Fruit fly (Drosophila melanogaster): ENCODE results near the gene FER.

Gene FER

DNA sequence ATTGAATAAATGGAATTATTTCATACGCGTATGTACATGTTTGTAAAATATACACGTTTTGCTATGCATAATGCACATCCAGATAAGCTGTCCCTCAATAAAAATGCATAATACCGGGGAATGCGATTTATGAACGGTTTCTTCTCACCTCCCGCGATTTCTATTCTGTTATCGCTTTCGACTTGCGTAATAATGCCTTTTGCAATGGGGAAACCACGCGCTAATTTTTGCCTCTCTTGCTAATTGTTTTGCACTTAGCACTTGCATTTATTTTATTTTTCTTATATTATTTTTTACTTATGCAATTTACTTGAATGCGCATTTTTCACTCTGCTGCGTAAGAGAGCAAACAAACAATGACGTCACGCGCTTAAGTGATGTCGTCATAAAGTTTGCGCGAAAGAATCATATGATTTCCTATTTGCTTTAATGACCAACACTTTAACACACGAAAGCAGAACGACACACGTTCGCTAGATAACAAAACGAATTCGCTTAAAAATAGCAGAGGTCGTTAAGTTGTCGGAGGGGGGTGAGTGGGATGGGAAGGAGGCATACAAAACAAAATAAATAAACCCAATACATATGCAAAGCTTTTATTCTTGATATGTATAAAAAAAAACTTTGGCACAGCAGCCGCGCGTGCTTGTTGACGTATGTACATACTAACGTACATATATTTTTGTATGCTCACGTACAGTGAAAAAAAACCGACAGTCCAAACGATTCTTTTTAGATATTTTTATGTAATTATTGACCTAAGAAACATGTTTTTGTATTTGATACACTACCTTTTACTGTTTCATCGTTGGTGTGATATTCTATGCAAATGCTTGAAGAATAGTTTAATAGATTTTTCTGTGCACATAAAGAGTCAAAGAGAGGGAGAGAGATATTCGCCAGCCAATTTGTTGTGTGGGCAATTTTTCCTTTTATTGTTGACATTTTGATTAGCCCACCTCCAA, 42.6 kb downstream of the FER start (continued):
- TF ChIP-seq D (optimal IDR thresholded peaks at IDR 0.05) (no peak), D (GFP tag; optimal IDR thresholded peaks at IDR 0.05) (peak; percentile 31), CG31224 (GFP tag; IDR thresholded peaks at IDR 0.05) (no peak), gce (GFP tag; IDR thresholded peaks at IDR 0.05) (no peak), her (GFP tag; optimal IDR thresholded peaks at IDR 0.05) (no peak), CG4854 (GFP tag; optimal IDR thresholded peaks at IDR 0.05) (peak; percentile 65), bcd (GFP tag; optimal IDR thresholded peaks at IDR 0.05) (peak; percentile 73), D19B (GFP tag; optimal IDR thresholded peaks at IDR 0.05) (peak; percentile 71), CG10321 (GFP tag; IDR thresholded peaks at IDR 0.05) (no peak), CG6689 (GFP tag; IDR thresholded peaks at IDR 0.05) (no peak), Dbx (GFP tag; IDR thresholded peaks at IDR 0.05) (no peak), NC2β (GFP tag; optimal IDR thresholded peaks at IDR 0.05) (peak; percentile 19), CG18619 (GFP tag; optimal IDR thresholded peaks at IDR 0.05) (peak; percentile 45), wek (GFP tag; optimal IDR thresholded peaks at IDR 0.05) (no peak), wor (GFP tag; IDR thresholded peaks at IDR 0.05) (no peak), Bteb2 (GFP tag; optimal IDR thresholded peaks at IDR 0.05) (peak; percentile 69), CG11723 (GFP tag; optimal IDR thresholded peaks at IDR 0.05) (no peak), ci (GFP tag; IDR thresholded peaks at IDR 0.05) (no peak), Sry-δ (GFP tag; optimal IDR thresholded peaks at IDR 0.05) (peak; percentile 16), ems (GFP tag; optimal IDR thresholded peaks at IDR 0.05) (peak; percentile 69), Mrtf (GFP tag; IDR thresholded peaks at IDR 0.05) (no peak), ftz-f1 (GFP tag; optimal IDR thresholded peaks at IDR 0.05) (peak; percentile 69), knrl (GFP tag; IDR thresholded peaks at IDR 0.05; ENCODE audit: partially characterized antibody) (no peak), CG4424 (GFP tag; optimal IDR thresholded peaks at IDR 0.05) (peak; percentile 51), danr (GFP tag; IDR thresholded peaks at IDR 0.05) (no peak), CG12071 (GFP tag; optimal IDR thresholded peaks at IDR 0.05) (peak; percentile 60), gcm (GFP tag; optimal IDR thresholded peaks at IDR 0.05) (no peak), pan (optimal IDR thresholded peaks at IDR 0.05) (no peak), pan (GFP tag; optimal IDR thresholded peaks at IDR 0.05 in 1 of 2, IDR thresholded peaks at IDR 0.05 in 1 of 2) (no peak), MBD-R2 (GFP tag; IDR thresholded peaks at IDR 0.05) (no peak), Hsf (GFP tag; optimal IDR thresholded peaks at IDR 0.05) (peak; percentile 65), CG12659 (GFP tag; optimal IDR thresholded peaks at IDR 0.05) (peak; percentile 49), Lhr (GFP tag; optimal IDR thresholded peaks at IDR 0.05) (no peak), CG7987 (GFP tag; optimal IDR thresholded peaks at IDR 0.05) (peak; percentile 89), CG4820 (GFP tag; optimal IDR thresholded peaks at IDR 0.05) (peak; percentile 26), Hr51 (GFP tag; optimal IDR thresholded peaks at IDR 0.05) (peak; percentile 20 to 83), HmgZ (tag; optimal IDR thresholded peaks at IDR 0.05) (peak; percentile 59), al (GFP tag; IDR thresholded peaks at IDR 0.05) (no peak), Ada2b (GFP tag; IDR thresholded peaks at IDR 0.05) (no peak), CG12391 (tag; optimal IDR thresholded peaks at IDR 0.05) (peak; percentile 59), CG7786 (GFP tag; optimal IDR thresholded peaks at IDR 0.05) (peak; percentile 59), fd64A (GFP tag; optimal IDR thresholded peaks at IDR 0.05) (no peak), chm (GFP tag; IDR thresholded peaks at IDR 0.05) (no peak), pnt (GFP tag; optimal IDR thresholded peaks at IDR 0.05) (no peak), CG9932 (GFP tag; IDR thresholded peaks at IDR 0.05) (no peak), gem (tag; optimal IDR thresholded peaks at IDR 0.05) (peak; percentile 74), Nf-YB (GFP tag; optimal IDR thresholded peaks at IDR 0.05) (no peak), vnd (GFP tag; IDR thresholded peaks at IDR 0.05; ENCODE audit: partially characterized antibody) (no peak), CG2129 (GFP tag; IDR thresholded peaks at IDR 0.05; ENCODE audit: partially characterized antibody) (no peak), hth (optimal IDR thresholded peaks at IDR 0.05) (no peak)

Measured in whole organism, embryonic.